Fruit fly (Drosophila melanogaster) whole organism, adult: ENCODE results near the gene Ptp4E.

Experiments
- CG11617 ChIP-seq: fragments of 200-800 bp; sonication (Bioruptor generic); optimal IDR thresholded peaks from 2 replicates; lab custom pipeline; 2017; ENCODE audit warnings: mild to moderate bottlenecking, missing biosample characterization, missing genetic modification reagents, missing genetic modification characterization
- CG12768 ChIP-seq: fragments of 200-800 bp; sonication (Bioruptor generic); optimal IDR thresholded peaks from 2 replicates; lab custom pipeline; 2017; ENCODE audit warnings: missing biosample characterization, missing genetic modification characterization, mild to moderate bottlenecking, moderate library complexity, missing genetic modification reagents
- CG14711 ChIP-seq: fragments of 200-800 bp; sonication (Bioruptor generic); optimal IDR thresholded peaks from 2 replicates; lab custom pipeline; 2018; ENCODE audit warnings: missing biosample characterization, mild to moderate bottlenecking, missing genetic modification characterization, moderate library complexity
- CG1620 ChIP-seq: fragments of 200-800 bp; sonication (Bioruptor generic); optimal IDR thresholded peaks from 2 replicates; lab custom pipeline; 2016; ENCODE audit warnings: missing biosample characterization, missing genetic modification characterization
- CG33017 ChIP-seq: fragments of 200-800 bp; sonication (Bioruptor generic); optimal IDR thresholded peaks from 2 replicates; lab custom pipeline; 2018; ENCODE audit warnings: missing biosample characterization, mild to moderate bottlenecking, missing genetic modification characterization, moderate library complexity
- CG5204 ChIP-seq: fragments of 200-800 bp; sonication (Bioruptor generic); optimal IDR thresholded peaks from 2 replicates; lab custom pipeline; 2016; ENCODE audit warnings: missing biosample characterization, missing genetic modification characterization
- CG7045 ChIP-seq: fragments of 200-800 bp; sonication (Bioruptor generic); optimal IDR thresholded peaks from 2 replicates; lab custom pipeline; 2017; ENCODE audit warnings: missing biosample characterization, mild to moderate bottlenecking, missing genetic modification characterization
- CG7101 ChIP-seq: fragments of 200-800 bp; sonication (Bioruptor generic); optimal IDR thresholded peaks from 2 replicates; lab custom pipeline; 2018; ENCODE audit warnings: missing biosample characterization, mild to moderate bottlenecking, missing genetic modification characterization, moderate library complexity
- Clk ChIP-seq: fragments of 200-800 bp; sonication (Bioruptor generic); optimal IDR thresholded peaks from 2 replicates; lab custom pipeline; 2017; ENCODE audit warnings: missing biosample characterization, missing genetic modification characterization
- Crg-1 ChIP-seq: fragments of 200-800 bp; sonication (Bioruptor generic); optimal IDR thresholded peaks from 2 replicates; lab custom pipeline; 2016; ENCODE audit warnings: missing biosample characterization, missing genetic modification characterization
- Hr96 ChIP-seq: fragments of 200-800 bp; sonication (Bioruptor generic); optimal IDR thresholded peaks from 2 replicates; lab custom pipeline; 2016; ENCODE audit warnings: missing biosample characterization, missing genetic modification characterization
- Mnt ChIP-seq: fragments of 200-800 bp; sonication (Bioruptor generic); optimal IDR thresholded peaks from 2 replicates; lab custom pipeline; 2016; ENCODE audit warnings: missing biosample characterization, mild to moderate bottlenecking, missing genetic modification characterization
- bab1 ChIP-seq: fragments of 200-800 bp; sonication (Bioruptor generic); optimal IDR thresholded peaks from 3 replicates; lab custom pipeline; 2019; ENCODE audit warnings: missing biosample characterization, mild to moderate bottlenecking, missing genetic modification characterization, moderate library complexity
- cic ChIP-seq: fragments of 200-800 bp; sonication (Bioruptor generic); optimal IDR thresholded peaks from 2 replicates; lab custom pipeline; 2017; ENCODE audit warnings: missing biosample characterization, mild to moderate bottlenecking, missing genetic modification characterization, moderate library complexity
- cnc ChIP-seq, 2 experiments: fragments of >200 bp; optimal IDR thresholded peaks; 2 replicates each; lab custom pipeline; 2017
- kay ChIP-seq: fragments of 200-800 bp; sonication (Bioruptor generic); peaks from one replicate; lab custom pipeline; 2016; ENCODE audit warnings: missing biosample characterization, missing genetic modification characterization, borderline replicate concordance
- ovo ChIP-seq: fragments of 200-800 bp; sonication (Bioruptor generic); optimal IDR thresholded peaks from 2 replicates; lab custom pipeline; 2016; ENCODE audit warnings: missing biosample characterization, missing genetic modification characterization
- pad ChIP-seq: fragments of 200-800 bp; sonication (Bioruptor generic); optimal IDR thresholded peaks from 3 replicates; lab custom pipeline; 2017; ENCODE audit warnings: missing biosample characterization, missing genetic modification characterization, mild to moderate bottlenecking, moderate library complexity, missing genetic modification reagents
- tj ChIP-seq: fragments of 200-800 bp; sonication (Bioruptor generic); optimal IDR thresholded peaks from 3 replicates; lab custom pipeline; 2017; ENCODE audit warnings: missing biosample characterization, mild to moderate bottlenecking, missing genetic modification characterization, moderate library complexity
- toe ChIP-seq: fragments of 200-800 bp; sonication (Bioruptor generic); optimal IDR thresholded peaks from 2 replicates; lab custom pipeline; 2016; ENCODE audit warnings: missing biosample characterization, missing genetic modification characterization

The Ptp4E gene

dm6 chrX:4909938-4910778 is 28.8 kb upstream of the Ptp4E start:
- TF ChIP-seq CG7101: peak; percentile 100
- peak; percentile 100 for TF ChIP-seq CG1620 (GFP tag; lab: Kevin White, UChicago)
- peak; percentile 100 for TF ChIP-seq tj (GFP tag; lab: Kevin White, UChicago)
- peak; percentile 100 for TF ChIP-seq CG12768 (GFP tag; lab: Kevin White, UChicago)
- TF ChIP-seq Mnt: peak; percentile 99
- peak; percentile 98 for TF ChIP-seq toe
- peak; percentile 100 for TF ChIP-seq Hr96 (GFP tag; lab: Kevin White, UChicago)
- no peak for TF ChIP-seq cnc (optimal IDR thresholded peaks at IDR 0.05; lab: Kevin White, UChicago)
- TF ChIP-seq CG33017 (tag; lab: Kevin White, UChicago): peak; percentile 99
- peak; percentile 99 for TF ChIP-seq Clk (GFP tag; lab: Kevin White, UChicago)
- TF ChIP-seq CG11617 (GFP tag; lab: Kevin White, UChicago): peak; percentile 100
- TF ChIP-seq ovo: peak; percentile 99
- peak; percentile 99 for TF ChIP-seq CG14711 (tag; lab: Kevin White, UChicago)
- peak; percentile 98 for TF ChIP-seq CG5204
- peak; percentile 100 for TF ChIP-seq Crg-1
- peak; percentile 96 for TF ChIP-seq cic (GFP tag; lab: Kevin White, UChicago)
- peak; percentile 99 for TF ChIP-seq CG7045 (GFP tag; lab: Kevin White, UChicago)
- TF ChIP-seq bab1 (GFP tag; lab: Kevin White, UChicago): peak; percentile 100
- peak; percentile 98 for TF ChIP-seq kay
- peak; percentile 97 for TF ChIP-seq pad (GFP tag; lab: Kevin White, UChicago)

- TF ChIP-seq Clk (GFP tag; lab: Kevin White, UChicago) (no peak), pad (GFP tag; lab: Kevin White, UChicago) (no peak), Mnt (no peak), CG7045 (GFP tag; lab: Kevin White, UChicago) (no peak), CG1620 (GFP tag; lab: Kevin White, UChicago) (no peak), Hr96 (GFP tag; lab: Kevin White, UChicago) (no peak), CG7101 (no peak), kay (no peak), bab1 (GFP tag; lab: Kevin White, UChicago) (no peak), toe (no peak), CG5204 (no peak), CG14711 (tag; lab: Kevin White, UChicago) (no peak), CG33017 (tag; lab: Kevin White, UChicago) (no peak)
Observed at dm6 chrX:4911060-4911459, 27.9 kb upstream of the Ptp4E start.

dm6 chrX:4911765-4912245 is 27.1 kb upstream of the Ptp4E start:
- TF ChIP-seq CG7101 (peak; percentile 33), tj (GFP tag; lab: Kevin White, UChicago) (peak; percentile 74), toe (no peak), Crg-1 (peak; percentile 32), CG12768 (GFP tag; lab: Kevin White, UChicago) (peak; percentile 44), CG5204 (peak; percentile 34), ovo (peak; percentile 19), CG14711 (tag; lab: Kevin White, UChicago) (peak; percentile 51), bab1 (GFP tag; lab: Kevin White, UChicago) (peak; percentile 38), CG7045 (GFP tag; lab: Kevin White, UChicago) (peak; percentile 12), CG33017 (tag; lab: Kevin White, UChicago) (no peak), CG1620 (GFP tag; lab: Kevin White, UChicago) (no peak), Hr96 (GFP tag; lab: Kevin White, UChicago) (peak; percentile 55), Clk (GFP tag; lab: Kevin White, UChicago) (no peak), pad (GFP tag; lab: Kevin White, UChicago) (peak; percentile 33), CG11617 (GFP tag; lab: Kevin White, UChicago) (peak; percentile 46), cnc (optimal IDR thresholded peaks at IDR 0.05; lab: Kevin White, UChicago) (no peak), Mnt (no peak), kay (no peak), cic (GFP tag; lab: Kevin White, UChicago) (peak; percentile 14)

dm6 chrX:4912370-4912769 is 26.6 kb upstream of the Ptp4E start:
- TF ChIP-seq cnc (optimal IDR thresholded peaks at IDR 0.05; lab: Kevin White, UChicago) (no peak), CG1620 (GFP tag; lab: Kevin White, UChicago) (no peak), Mnt (no peak), tj (GFP tag; lab: Kevin White, UChicago) (no peak), CG12768 (GFP tag; lab: Kevin White, UChicago) (no peak), pad (GFP tag; lab: Kevin White, UChicago) (no peak), bab1 (GFP tag; lab: Kevin White, UChicago) (no peak), CG5204 (no peak), CG11617 (GFP tag; lab: Kevin White, UChicago) (no peak), kay (no peak), Clk (GFP tag; lab: Kevin White, UChicago) (no peak)

dm6 chrX:4918228-4919022 is 20.5 kb upstream of the Ptp4E start, which contains the start of the genes CG4041 and Hgsnat:
Gene CG4041, minus strand, starts transcription at chrX:4918447.
Gene Hgsnat, plus strand, starts transcription at chrX:4918730.
- peak; percentile 52 for TF ChIP-seq CG1620 (GFP tag; lab: Kevin White, UChicago)
- TF ChIP-seq CG7045 (GFP tag; lab: Kevin White, UChicago): no peak
- peak; percentile 2 for TF ChIP-seq CG12768 (GFP tag; lab: Kevin White, UChicago)
- peak; percentile 96 for TF ChIP-seq tj (GFP tag; lab: Kevin White, UChicago)
- TF ChIP-seq pad (GFP tag; lab: Kevin White, UChicago): peak; percentile 48
- TF ChIP-seq ovo: peak; percentile 75
- no peak for TF ChIP-seq Mnt
- TF ChIP-seq CG7101: peak; percentile 62
- peak; percentile 62 for TF ChIP-seq Crg-1
- peak; percentile 33 for TF ChIP-seq toe
- TF ChIP-seq CG5204: peak; percentile 41
- TF ChIP-seq cic (GFP tag; lab: Kevin White, UChicago): no peak
- TF ChIP-seq CG33017 (tag; lab: Kevin White, UChicago): no peak
- no peak for TF ChIP-seq cnc (optimal IDR thresholded peaks at IDR 0.05; lab: Kevin White, UChicago)
- no peak for TF ChIP-seq kay
- TF ChIP-seq bab1 (GFP tag; lab: Kevin White, UChicago): no peak
- TF ChIP-seq CG11617 (GFP tag; lab: Kevin White, UChicago): peak; percentile 59
- TF ChIP-seq Hr96 (GFP tag; lab: Kevin White, UChicago): peak; percentile 21
- no peak for TF ChIP-seq Clk (GFP tag; lab: Kevin White, UChicago)
- TF ChIP-seq CG14711 (tag; lab: Kevin White, UChicago): peak; percentile 45
